Worm (Caenorhabditis elegans) whole organism, midembryonic: ENCODE measurements around the gene ZK616.61.
A peak's percentile ranks its signal among the peaks of the same experiment; 100 is the strongest.

Experiments
- T22C8.4 ChIP-seq: fragments of 200-800 bp; sonication (Bioruptor generic); IDR thresholded peaks from 2 replicates; pipeline ENCODE4 v1.3.6; 2022; ENCODE audit warnings: missing genetic modification characterization, missing compliant biosample characterization
- cog-1 ChIP-seq: sonication (generic microtip); optimal IDR thresholded peaks from 2 replicates; lab custom pipeline; 2016; ENCODE audit warnings: missing genetic modification characterization, missing compliant biosample characterization
- flt-1 ChIP-seq: fragments of 200-800 bp; sonication (Bioruptor generic); IDR thresholded peaks from 2 replicates; pipeline ENCODE4 v1.3.6; 2022; ENCODE audit warnings: missing genetic modification characterization, missing compliant biosample characterization
- klf-2 ChIP-seq: fragments of 200-800 bp; sonication (Bioruptor generic); conservative IDR thresholded peaks from 2 replicates; pipeline ENCODE4 v1.3.6; 2022; ENCODE audit warnings: missing genetic modification reagents, missing genetic modification characterization, missing compliant biosample characterization
- med-1 ChIP-seq: sonication (generic microtip); optimal IDR thresholded peaks from 2 replicates; lab custom pipeline; 2017; ENCODE audit warnings: missing genetic modification characterization, mild to moderate bottlenecking, missing compliant biosample characterization, antibody characterized with exemption, missing genetic modification reagents; ENCODE audit not compliant: insufficient read depth
- ref-1 ChIP-seq: fragments of 200-800 bp; sonication (Bioruptor generic); conservative IDR thresholded peaks from 2 replicates; pipeline ENCODE4 v1.3.6; 2022; ENCODE audit warnings: missing genetic modification reagents, missing genetic modification characterization, missing compliant biosample characterization
- tab-1 ChIP-seq: fragments of 200-800 bp; sonication (Bioruptor generic); IDR thresholded peaks from 2 replicates; pipeline ENCODE4 v1.3.6; 2022; ENCODE audit warnings: missing genetic modification characterization, missing compliant biosample characterization
- ztf-23 ChIP-seq: fragments of 200-800 bp; sonication (Bioruptor generic); IDR thresholded peaks from 2 replicates; pipeline ENCODE4 v1.3.6; 2022; ENCODE audit warnings: missing genetic modification reagents, missing genetic modification characterization, missing compliant biosample characterization
- ztf-29 ChIP-seq: fragments of 200-800 bp; sonication (Bioruptor generic); IDR thresholded peaks from 2 replicates; pipeline ENCODE4 v1.3.6; 2022; ENCODE audit warnings: missing genetic modification reagents, missing genetic modification characterization, missing compliant biosample characterization

The ZK616.61 gene

ce11 chrIV:5405345-5405744, at the start of gene ZK616.61:
TSS of gene ZK616.61 (plus strand) at chrIV:5405645.
- no peak for TF ChIP-seq ref-1 (GFP tag; lab: Robert Waterston, UW)

- no peak for TF ChIP-seq klf-2 (GFP tag; lab: Robert Waterston, UW)
- TF ChIP-seq cog-1 (tag; lab: Kevin White, UChicago), result no peak
- no peak for TF ChIP-seq T22C8.4
- no peak for TF ChIP-seq med-1 (GFP tag; lab: Kevin White, UChicago)
- no peak for TF ChIP-seq ztf-29
- TF ChIP-seq ztf-23 (GFP tag; lab: Robert Waterston, UW), result no peak
- TF ChIP-seq tab-1 (GFP tag; lab: Robert Waterston, UW), result no peak
- TF ChIP-seq flt-1 (GFP tag; lab: Robert Waterston, UW), result no peak
- no peak for TF ChIP-seq ref-1 (GFP tag; lab: Robert Waterston, UW)
Observed at ce11 chrIV:5360533-5360932, 44.9 kb upstream of the ZK616.61 start, which contains the start of gene F41H10.5. TSS of gene F41H10.5 (plus strand) at chrIV:5360907.

ce11 chrIV:5364135-5364609, 41.3 kb upstream of the ZK616.61 start, which contains the start of the genes hda-6 and F41H10.4:
TSS of gene hda-6 (minus strand) at chrIV:5364306.
TSS of gene F41H10.4 (plus strand) at chrIV:5364559.
- TF ChIP-seq tab-1 (GFP tag; lab: Robert Waterston, UW) (no peak), ztf-29 (no peak), ztf-23 (GFP tag; lab: Robert Waterston, UW) (no peak)

ce11 chrIV:5366567-5366966, 38.9 kb upstream of the ZK616.61 start, which contains the start of gene sand-1:
TSS of gene sand-1 (plus strand) at chrIV:5366867.
- no peak for TF ChIP-seq cog-1 (tag; lab: Kevin White, UChicago)
- no peak for TF ChIP-seq tab-1 (GFP tag; lab: Robert Waterston, UW)
- TF ChIP-seq ztf-23 (GFP tag; lab: Robert Waterston, UW), result no peak
- no peak for TF ChIP-seq T22C8.4
- no peak for TF ChIP-seq ref-1 (GFP tag; lab: Robert Waterston, UW)
- TF ChIP-seq klf-2 (GFP tag; lab: Robert Waterston, UW), result no peak
- TF ChIP-seq flt-1 (GFP tag; lab: Robert Waterston, UW), result no peak
- TF ChIP-seq ztf-29, result no peak
- TF ChIP-seq med-1 (GFP tag; lab: Kevin White, UChicago), result no peak

- TF ChIP-seq med-1 (GFP tag; lab: Kevin White, UChicago), result no peak
- TF ChIP-seq T22C8.4, result no peak
- TF ChIP-seq ztf-23 (GFP tag; lab: Robert Waterston, UW), result no peak
- no peak for TF ChIP-seq tab-1 (GFP tag; lab: Robert Waterston, UW)
- no peak for TF ChIP-seq ztf-29
- TF ChIP-seq flt-1 (GFP tag; lab: Robert Waterston, UW), result no peak
- no peak for TF ChIP-seq ref-1 (GFP tag; lab: Robert Waterston, UW)
- no peak for TF ChIP-seq klf-2 (GFP tag; lab: Robert Waterston, UW)
- TF ChIP-seq cog-1 (tag; lab: Kevin White, UChicago), result no peak
Observed at ce11 chrIV:5367899-5368298, 37.5 kb upstream of the ZK616.61 start.

ce11 chrIV:5368860-5369259, 36.6 kb upstream of the ZK616.61 start:
- TF ChIP-seq ztf-29 (no peak), ztf-23 (GFP tag; lab: Robert Waterston, UW) (no peak), T22C8.4 (peak; percentile 68), flt-1 (GFP tag; lab: Robert Waterston, UW) (no peak), med-1 (GFP tag; lab: Kevin White, UChicago) (no peak), ref-1 (GFP tag; lab: Robert Waterston, UW) (no peak)

ce11 chrIV:5369414-5369813, 36.0 kb upstream of the ZK616.61 start, which contains the start of gene F41H10.3:
TSS of gene F41H10.3 (plus strand) at chrIV:5369801.
- no peak for TF ChIP-seq ztf-23 (GFP tag; lab: Robert Waterston, UW)
- TF ChIP-seq klf-2 (GFP tag; lab: Robert Waterston, UW), result no peak
- no peak for TF ChIP-seq tab-1 (GFP tag; lab: Robert Waterston, UW)
- TF ChIP-seq T22C8.4, result no peak
- TF ChIP-seq cog-1 (tag; lab: Kevin White, UChicago), result no peak

- peak; percentile 85 for TF ChIP-seq flt-1 (GFP tag; lab: Robert Waterston, UW)
- 0 out of 2 replicates have a peak, but pooled peaks have one; percentile 25 for TF ChIP-seq ztf-23 (GFP tag; lab: Robert Waterston, UW)
- no peak for TF ChIP-seq klf-2 (GFP tag; lab: Robert Waterston, UW)
- TF ChIP-seq T22C8.4, result peak; percentile 57; the same call in 1 of the 2 replicates
- peak; percentile 26 for TF ChIP-seq cog-1 (tag; lab: Kevin White, UChicago)
- peak; percentile 39; the same call in 1 of the 2 replicates for TF ChIP-seq tab-1 (GFP tag; lab: Robert Waterston, UW)
- TF ChIP-seq ref-1 (GFP tag; lab: Robert Waterston, UW), result 0 out of 2 replicates have a peak, but pooled peaks have one; percentile 19
- 0 out of 2 replicates have a peak, but pooled peaks have one; percentile 29 for TF ChIP-seq ztf-29
- peak; percentile 34 for TF ChIP-seq med-1 (GFP tag; lab: Kevin White, UChicago)
Observed at ce11 chrIV:5370914-5371313, 34.5 kb upstream of the ZK616.61 start.

- TF ChIP-seq tab-1 (GFP tag; lab: Robert Waterston, UW) (no peak), klf-2 (GFP tag; lab: Robert Waterston, UW) (no peak), med-1 (GFP tag; lab: Kevin White, UChicago) (no peak), ztf-23 (GFP tag; lab: Robert Waterston, UW) (no peak), cog-1 (tag; lab: Kevin White, UChicago) (no peak)
Observed at ce11 chrIV:5374321-5374720, 31.1 kb upstream of the ZK616.61 start.

- TF ChIP-seq tab-1 (GFP tag; lab: Robert Waterston, UW) (no peak), ref-1 (GFP tag; lab: Robert Waterston, UW) (no peak), T22C8.4 (no peak), med-1 (GFP tag; lab: Kevin White, UChicago) (no peak), ztf-23 (GFP tag; lab: Robert Waterston, UW) (no peak), flt-1 (GFP tag; lab: Robert Waterston, UW) (no peak), klf-2 (GFP tag; lab: Robert Waterston, UW) (no peak), ztf-29 (no peak), cog-1 (tag; lab: Kevin White, UChicago) (no peak)
Observed at ce11 chrIV:5374946-5375345, 30.5 kb upstream of the ZK616.61 start.
